Worm (Caenorhabditis elegans) whole organism, L1 larva: ENCODE results near the gene fbxb-106.
A peak's percentile ranks its signal among the peaks of the same experiment; 100 is the strongest.

Source experiments
- blmp-1 ChIP-seq: fragments of 150-350 bp; optimal IDR thresholded peaks from 2 replicates; lab custom pipeline; 2014; ENCODE audit warnings: missing biosample characterization, missing genetic modification characterization
- ceh-82 ChIP-seq, 3 experiments: fragments of 150-350 bp in 1 of 3; sonication (generic microtip) in 2 of 3; optimal IDR thresholded peaks; 2 replicates each; lab custom pipeline; 2014 to 2017; ENCODE audit warnings: missing biosample characterization in 3 of 3, missing genetic modification characterization in 3 of 3
- efl-1 ChIP-seq, 4 experiments: fragments of 150-350 bp; optimal IDR thresholded peaks in 3 of 4; peaks in 1 of 4; 1 replicate in 1 of 4; 2 replicates in 3 of 4; lab custom pipeline; 2014; ENCODE audit warnings: missing biosample characterization in 2 of 4, missing genetic modification characterization in 2 of 4, missing genetic modification reagents in 2 of 4
- elt-3 ChIP-seq, 6 experiments: fragments of 150-350 bp in 1 of 6; sonication (generic microtip); optimal IDR thresholded peaks; 2 replicates each; lab custom pipeline; 2017 to 2018; ENCODE audit warnings: missing biosample characterization in 6 of 6, missing genetic modification characterization in 6 of 6, inconsistent platforms in 1 of 6
- fkh-10 ChIP-seq: sonication (generic microtip); optimal IDR thresholded peaks from 2 replicates; lab custom pipeline; 2017; ENCODE audit warnings: missing biosample characterization, missing genetic modification reagents, missing genetic modification characterization
- fkh-8 ChIP-seq: sonication (generic microtip); optimal IDR thresholded peaks from 2 replicates; lab custom pipeline; 2016; ENCODE audit warnings: mild to moderate bottlenecking, missing genetic modification characterization, missing compliant biosample characterization
- nhr-11 ChIP-seq: fragments of 150-350 bp; optimal IDR thresholded peaks from 2 replicates; lab custom pipeline; 2014; ENCODE audit warnings: missing biosample characterization, missing genetic modification characterization
- nhr-19 ChIP-seq: fragments of 200-800 bp; sonication (Bioruptor generic); conservative IDR thresholded peaks from 2 replicates; pipeline ENCODE4 v1.3.6; 2022; ENCODE audit warnings: missing genetic modification characterization, missing compliant biosample characterization
- nhr-20 ChIP-seq: sonication (generic microtip); optimal IDR thresholded peaks from 2 replicates; lab custom pipeline; 2016; ENCODE audit warnings: mild to moderate bottlenecking, missing genetic modification characterization, missing compliant biosample characterization
- nhr-76 ChIP-seq: sonication (generic microtip); optimal IDR thresholded peaks from 2 replicates; lab custom pipeline; 2017; ENCODE audit warnings: missing biosample characterization, missing genetic modification characterization
- nhr-85 ChIP-seq: sonication (generic microtip); peaks from one replicate; lab custom pipeline; 2016; ENCODE audit warnings: missing genetic modification characterization, inconsistent platforms, missing compliant biosample characterization
- nhr-90 ChIP-seq: sonication (generic microtip); optimal IDR thresholded peaks from 2 replicates; lab custom pipeline; 2016; ENCODE audit warnings: mild to moderate bottlenecking, missing genetic modification characterization, missing compliant biosample characterization; ENCODE audit not compliant: poor library complexity
- pqm-1 ChIP-seq: sonication (generic microtip); optimal IDR thresholded peaks from 3 replicates; lab custom pipeline; 2017; ENCODE audit warnings: missing biosample characterization, missing genetic modification characterization
- rnt-1 ChIP-seq: sonication (generic microtip); optimal IDR thresholded peaks from 2 replicates; lab custom pipeline; 2016; ENCODE audit warnings: mild to moderate bottlenecking, missing genetic modification characterization, moderate library complexity, missing compliant biosample characterization
- sox-4 ChIP-seq: sonication (generic microtip); optimal IDR thresholded peaks from 2 replicates; lab custom pipeline; 2016; ENCODE audit warnings: missing genetic modification characterization, missing compliant biosample characterization
- tbx-2 ChIP-seq: sonication (generic microtip); optimal IDR thresholded peaks from 2 replicates; lab custom pipeline; 2016; ENCODE audit warnings: missing genetic modification characterization, missing compliant biosample characterization
- unc-30 ChIP-seq: sonication (generic microtip); optimal IDR thresholded peaks from 2 replicates; lab custom pipeline; 2017; ENCODE audit warnings: missing biosample characterization, missing genetic modification characterization

The fbxb-106 gene

ce11 chrII:2804949-2805348 is 42.7 kb downstream of the fbxb-106 start (continued):
- TF ChIP-seq tbx-2 (tag; lab: Kevin White, UChicago), result peak; percentile 22
- no peak for TF ChIP-seq sox-4
- TF ChIP-seq fkh-8 (tag; lab: Kevin White, UChicago), result no peak
- TF ChIP-seq unc-30 (tag; lab: Kevin White, UChicago), result no peak
- no peak for TF ChIP-seq rnt-1 (tag; lab: Kevin White, UChicago)
- 0 out of 2 replicates have a peak, but pooled peaks have one; percentile 2 for TF ChIP-seq nhr-19 (GFP tag; lab: Robert Waterston, UW)
- TF ChIP-seq, all 84 proteins: peak for 11

ce11 chrII:2805566-2805965 is 43.4 kb downstream of the fbxb-106 start:
- TF ChIP-seq nhr-85 (tag; lab: Kevin White, UChicago) (peak; percentile 61), blmp-1 (tag; lab: Kevin White, UChicago) (peak; percentile 18), elt-3 (tag; optimal IDR thresholded peaks at IDR 0.05; lab: Kevin White, UChicago) (peak in 1 of 6 experiments; percentile 50), fkh-10 (GFP tag; lab: Kevin White, UChicago) (no peak), nhr-20 (tag; lab: Kevin White, UChicago) (peak; percentile 0)

ce11 chrII:2807674-2808206 is 45.5 kb downstream of the fbxb-106 start, which contains the start of gene K12H6.12:
K12H6.12 (plus strand) TSS chrII:2808156.
- peak; percentile 19 for TF ChIP-seq nhr-11
- no peak for TF ChIP-seq pqm-1 (tag; lab: Kevin White, UChicago)
- peak in 1 of 3 experiments; percentile 1 for TF ChIP-seq ceh-82 (tag; optimal IDR thresholded peaks at IDR 0.05; lab: Kevin White, UChicago)
- TF ChIP-seq nhr-90 (tag; lab: Kevin White, UChicago), result no peak
- TF ChIP-seq efl-1 (optimal IDR thresholded peaks at IDR 0.05; lab: Kevin White, UChicago), result peak in 1 of 2 experiments; percentile 28
- no peak for TF ChIP-seq efl-1 (GFP tag; optimal IDR thresholded peaks at IDR 0.05 in 1 of 2; lab: Kevin White, UChicago)
- TF ChIP-seq nhr-76, result no peak
